Fruit fly (Drosophila melanogaster) whole organism, embryonic: ENCODE measurements around the gene CG14269.

ENCODE experiments used
- CG10462 ChIP-seq: fragments of 200-800 bp; sonication (Bioruptor generic); optimal IDR thresholded peaks from 2 replicates; lab custom pipeline; 2016; ENCODE audit warnings: missing biosample characterization, missing genetic modification characterization
- CG30403 ChIP-seq: fragments of 200-800 bp; sonication (Bioruptor generic); optimal IDR thresholded peaks from 3 replicates; lab custom pipeline; 2016; ENCODE audit warnings: missing biosample characterization, missing genetic modification characterization
- CG32532 ChIP-seq: fragments of 200-800 bp; sonication (Bioruptor generic); IDR thresholded peaks from 2 replicates; pipeline ENCODE4 v1.3.6; 2022; ENCODE audit warnings: missing biosample characterization, missing genetic modification characterization
- Elba2 ChIP-seq: fragments of 200-800 bp; sonication (Bioruptor generic); optimal IDR thresholded peaks from 3 replicates; lab custom pipeline; 2016; ENCODE audit warnings: missing biosample characterization, missing genetic modification characterization
- NC2β ChIP-seq: fragments of 200-800 bp; sonication (Bioruptor generic); optimal IDR thresholded peaks from 2 replicates; lab custom pipeline; 2016; ENCODE audit warnings: missing biosample characterization, missing genetic modification characterization
- fd3F ChIP-seq: fragments of 200-800 bp; sonication (Bioruptor generic); optimal IDR thresholded peaks from 2 replicates; lab custom pipeline; 2018; ENCODE audit warnings: missing biosample characterization, mild to moderate bottlenecking, missing genetic modification characterization, moderate library complexity
- maf-S ChIP-seq: fragments of 200-800 bp; sonication (Bioruptor generic); optimal IDR thresholded peaks from 2 replicates; lab custom pipeline; 2016; ENCODE audit warnings: missing biosample characterization, missing genetic modification characterization
- stwl ChIP-seq: fragments of 200-800 bp; sonication (Bioruptor generic); optimal IDR thresholded peaks from 3 replicates; lab custom pipeline; 2018; ENCODE audit warnings: missing biosample characterization, mild to moderate bottlenecking, missing genetic modification characterization, moderate library complexity

The CG14269 gene

DNA sequence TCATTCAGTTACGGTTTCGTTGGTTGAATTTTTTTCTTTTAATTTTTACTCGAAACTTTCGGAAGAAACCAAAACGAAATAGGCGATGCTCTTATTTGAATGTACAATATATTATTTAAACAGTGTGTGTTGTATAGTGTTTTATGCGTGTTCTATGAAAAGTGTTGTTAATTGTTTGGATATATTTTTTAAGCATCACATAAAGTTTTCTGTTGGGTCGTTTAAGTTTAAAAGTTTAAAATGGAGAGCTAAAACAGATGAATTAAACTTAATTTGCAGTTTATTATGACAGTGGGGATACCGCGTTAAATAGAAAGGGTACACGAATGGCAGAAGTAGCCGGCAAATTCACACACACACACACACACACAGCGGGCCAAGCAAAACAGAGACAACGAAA is 45.7 kb downstream of the CG14269 start (continued):
- TF ChIP-seq Elba2 (GFP tag; lab: Kevin White, UChicago) (no peak), stwl (tag; lab: Kevin White, UChicago) (peak; percentile 9), CG30403 (GFP tag; lab: Kevin White, UChicago) (peak; percentile 24), CG32532 (GFP tag; lab: Robert Waterston, UW) (no peak), maf-S (no peak), fd3F (GFP tag; lab: Kevin White, UChicago) (no peak), NC2β (GFP tag; lab: Kevin White, UChicago) (no peak), CG10462 (GFP tag; lab: Kevin White, UChicago) (no peak)
